Worm (Caenorhabditis elegans): ENCODE measurements around the gene M117.6.

ce11 chrIV:11788383-11788963 lies 39.4 kb downstream of the M117.6 start:
- TF ChIP-seq madf-3 (GFP tag; IDR thresholded peaks at IDR 0.05) (no peak), lin-26 (GFP tag; IDR thresholded peaks at IDR 0.05) (no peak), F33H1.4 (GFP tag; IDR thresholded peaks at IDR 0.05) (no peak), F37B4.10 (GFP tag; IDR thresholded peaks at IDR 0.05) (no peak), snpc-1.3 (tag; optimal IDR thresholded peaks at IDR 0.05; ENCODE audit: insufficient read depth) (no peak), nfya-1 (tag; optimal IDR thresholded peaks at IDR 0.05; ENCODE audit: borderline replicate concordance, insufficient read depth) (no peak), pha-4 (tag; optimal IDR thresholded peaks at IDR 0.05) (no peak), nhr-120 (GFP tag; IDR thresholded peaks at IDR 0.05) (no peak), ama-1 (optimal IDR thresholded peaks at IDR 0.05) (no peak), ama-1 (GFP tag; optimal IDR thresholded peaks at IDR 0.05) (no peak), madf-8 (GFP tag; conservative IDR thresholded peaks at IDR 0.05) (no peak), repo-1 (tag; optimal IDR thresholded peaks at IDR 0.05) (no peak), chd-7 (tag; optimal IDR thresholded peaks at IDR 0.05) (no peak)

Measured in whole organism, young adult.